Fruit fly (Drosophila melanogaster): ENCODE results near the gene SAK.
A peak's percentile ranks its signal among the peaks of the same experiment; 100 is the strongest.

dm6 chr3L:21509488-21510122 lies 6.1 kb downstream of the SAK start:
- no peak for TF ChIP-seq CG6854 (GFP tag; optimal IDR thresholded peaks at IDR 0.05)
- peak; percentile 80 for TF ChIP-seq CG32006 (GFP tag; optimal IDR thresholded peaks at IDR 0.05)
- peak; percentile 17 for TF ChIP-seq fd59A (GFP tag; optimal IDR thresholded peaks at IDR 0.05)
- no peak for TF ChIP-seq Gug (GFP tag; IDR thresholded peaks at IDR 0.05)
- peak; percentile 68 for TF ChIP-seq OdsH (GFP tag; optimal IDR thresholded peaks at IDR 0.05)
- TF ChIP-seq Sox15 (GFP tag; optimal IDR thresholded peaks at IDR 0.05) = peak; percentile 27

All from whole organism, prepupa.